Worm (Caenorhabditis elegans) whole organism, L4/young adult: Measurements from ENCODE around the gene srab-2.

Experiments
- W03F9.2 ChIP-seq: fragments of 150-350 bp; optimal IDR thresholded peaks from 2 replicates; lab custom pipeline; 2014; ENCODE audit warnings: missing biosample characterization, missing genetic modification characterization
- dao-5 ChIP-seq: sonication (generic microtip); optimal IDR thresholded peaks from 2 replicates; lab custom pipeline; 2016; ENCODE audit warnings: missing genotype, missing genetic modification characterization, moderate library complexity, missing compliant biosample characterization
- him-1 ChIP-seq: sonication (generic microtip); optimal IDR thresholded peaks from 2 replicates; lab custom pipeline; 2016; ENCODE audit warnings: missing genotype, missing genetic modification reagents, missing genetic modification characterization, missing compliant biosample characterization

The srab-2 gene

ce11 chrV:5104934-5105333 is at the start of gene srab-2:
Gene srab-2 (minus strand): TSS chrV:5105034.
- TF ChIP-seq him-1 (tag; lab: Kevin White, UChicago) (no peak), dao-5 (tag; lab: Kevin White, UChicago) (no peak), W03F9.2 (tag; lab: Kevin White, UChicago) (no peak)

DNA sequence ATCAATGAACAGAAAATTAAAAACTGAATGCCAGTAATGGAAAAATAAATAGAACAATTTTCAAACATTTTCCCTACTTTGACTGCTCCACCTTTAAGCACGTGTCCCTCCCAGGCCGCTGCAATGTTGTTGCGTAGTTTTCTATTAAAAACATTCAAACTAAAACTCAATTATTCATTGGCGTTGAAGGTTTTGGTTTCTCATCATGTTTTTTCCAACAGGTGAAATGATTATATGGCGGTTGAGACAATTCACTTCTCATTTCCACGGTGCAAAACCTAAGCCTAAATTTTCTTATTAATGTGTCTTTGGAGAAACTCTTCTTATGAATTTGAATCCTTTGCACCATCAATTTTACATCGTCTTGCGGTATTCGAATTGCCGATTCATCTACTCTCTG is 46.0 kb upstream of the srab-2 start, which contains the start of gene srh-130:
srh-130 (plus strand) TSS at position 301 of the 400 bp plus-strand sequence.
- TF ChIP-seq W03F9.2 (tag; lab: Kevin White, UChicago) (no peak), dao-5 (tag; lab: Kevin White, UChicago) (no peak), him-1 (tag; lab: Kevin White, UChicago) (no peak)

ce11 chrV:5146394-5146793 is 41.6 kb upstream of the srab-2 start, which contains the start of gene F14F9.6:
Gene F14F9.6 (minus strand): TSS chrV:5146494.
- TF ChIP-seq him-1 (tag; lab: Kevin White, UChicago) (no peak), W03F9.2 (tag; lab: Kevin White, UChicago) (no peak), dao-5 (tag; lab: Kevin White, UChicago) (no peak)

DNA sequence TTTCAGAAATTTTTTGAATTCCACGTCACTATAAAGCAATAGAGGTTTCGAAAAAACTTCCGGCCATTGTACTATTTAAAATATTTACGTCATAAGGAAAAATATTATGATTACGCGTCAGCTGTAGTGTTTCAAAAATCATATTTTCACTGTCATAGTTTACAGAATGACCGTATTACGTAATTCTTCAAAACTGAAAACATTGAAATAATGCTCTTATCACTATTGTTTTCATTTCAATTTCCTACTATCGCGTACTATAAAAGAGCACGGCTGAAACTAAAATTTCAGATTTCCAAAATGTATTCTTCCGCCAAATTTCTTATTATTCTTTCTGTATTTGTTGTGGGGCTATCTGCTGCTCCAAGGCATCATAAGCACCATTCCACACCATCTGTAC is 39.7 kb upstream of the srab-2 start, which contains the start of gene F14F9.2:
F14F9.2 (plus strand) TSS at position 301 of the 400 bp plus-strand sequence.
- TF ChIP-seq dao-5 (tag; lab: Kevin White, UChicago), result no peak
- no peak for TF ChIP-seq W03F9.2 (tag; lab: Kevin White, UChicago)
- no peak for TF ChIP-seq him-1 (tag; lab: Kevin White, UChicago)

DNA sequence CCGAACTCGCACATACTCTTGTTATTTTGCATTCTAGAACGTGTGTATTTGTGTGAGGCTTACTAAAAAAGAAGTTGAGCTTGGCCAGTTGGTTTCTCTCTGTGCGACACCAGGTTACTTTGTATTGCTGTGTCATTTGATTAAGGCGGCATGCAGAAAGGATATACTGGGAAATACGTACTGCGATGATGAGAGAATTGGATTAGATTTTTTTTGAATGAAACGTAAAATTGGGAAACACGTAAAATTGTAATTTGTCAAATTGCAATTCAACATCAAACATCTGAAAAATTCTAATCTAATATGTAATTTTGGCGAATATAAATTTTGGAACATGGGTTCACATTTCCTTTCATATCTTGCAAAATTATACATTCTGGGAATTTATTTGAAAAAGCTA is 39.0 kb upstream of the srab-2 start, which contains the start of gene srh-129:
srh-129 (minus strand) TSS at position 101 of the 400 bp plus-strand sequence.
- no peak for TF ChIP-seq him-1 (tag; lab: Kevin White, UChicago)
- no peak for TF ChIP-seq dao-5 (tag; lab: Kevin White, UChicago)
- no peak for TF ChIP-seq W03F9.2 (tag; lab: Kevin White, UChicago)

ce11 chrV:5137919-5138318 is 33.1 kb upstream of the srab-2 start, which contains the start of gene F14F9.3:
Gene F14F9.3 (plus strand): TSS chrV:5138219.
- TF ChIP-seq dao-5 (tag; lab: Kevin White, UChicago) (no peak), him-1 (tag; lab: Kevin White, UChicago) (no peak)

DNA sequence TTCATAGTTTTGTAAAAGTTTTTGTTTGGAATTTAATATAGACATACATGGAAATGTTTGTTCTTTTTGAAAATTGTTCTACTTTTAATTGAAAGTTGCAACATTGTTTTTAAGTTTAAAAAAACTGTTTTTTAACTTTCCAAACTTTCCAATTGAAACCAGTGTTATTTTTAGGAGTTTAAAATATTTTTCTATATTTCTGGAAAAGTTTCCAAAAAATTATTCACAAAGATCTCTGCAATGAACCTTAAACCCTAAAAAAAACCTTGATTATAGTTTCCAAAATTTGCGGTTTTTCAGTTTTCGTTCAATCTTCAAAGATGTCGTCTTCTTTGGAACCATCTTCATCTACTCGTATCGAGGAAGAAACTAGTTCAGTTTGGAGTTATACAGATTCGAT is 27.6 kb upstream of the srab-2 start, which contains the start of gene F14F9.4:
F14F9.4 (plus strand) TSS at position 301 of the 400 bp plus-strand sequence.
- no peak for TF ChIP-seq him-1 (tag; lab: Kevin White, UChicago)

- TF ChIP-seq W03F9.2 (tag; lab: Kevin White, UChicago), result peak; percentile 29
- no peak for TF ChIP-seq him-1 (tag; lab: Kevin White, UChicago)
- TF ChIP-seq dao-5 (tag; lab: Kevin White, UChicago), result no peak
These were observed 26.5 kb upstream of the srab-2 start for ce11 chrV:5131380-5131779.

DNA sequence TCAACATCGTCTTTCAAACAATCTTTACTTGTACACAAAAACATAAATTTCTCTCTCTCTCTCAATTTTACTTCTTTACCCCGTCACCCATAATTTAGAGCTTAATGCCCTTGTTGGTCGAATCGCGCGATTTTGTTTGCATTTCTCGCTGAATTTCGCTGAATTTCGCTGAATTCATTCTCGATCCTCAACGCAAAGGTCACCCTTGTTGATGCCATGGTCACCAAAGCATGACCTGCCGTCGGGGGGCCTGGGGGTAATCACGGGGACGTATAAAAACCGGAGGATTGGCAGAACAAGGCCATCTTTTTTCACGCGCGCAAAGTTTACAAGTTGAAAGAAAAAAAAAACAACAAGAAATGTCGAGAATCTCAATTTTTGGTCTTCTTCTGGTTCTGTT is 25.2 kb upstream of the srab-2 start, which contains the start of gene F14F9.8:
F14F9.8 (plus strand) TSS at position 301 of the 400 bp plus-strand sequence.
- TF ChIP-seq dao-5 (tag; lab: Kevin White, UChicago), result no peak

DNA sequence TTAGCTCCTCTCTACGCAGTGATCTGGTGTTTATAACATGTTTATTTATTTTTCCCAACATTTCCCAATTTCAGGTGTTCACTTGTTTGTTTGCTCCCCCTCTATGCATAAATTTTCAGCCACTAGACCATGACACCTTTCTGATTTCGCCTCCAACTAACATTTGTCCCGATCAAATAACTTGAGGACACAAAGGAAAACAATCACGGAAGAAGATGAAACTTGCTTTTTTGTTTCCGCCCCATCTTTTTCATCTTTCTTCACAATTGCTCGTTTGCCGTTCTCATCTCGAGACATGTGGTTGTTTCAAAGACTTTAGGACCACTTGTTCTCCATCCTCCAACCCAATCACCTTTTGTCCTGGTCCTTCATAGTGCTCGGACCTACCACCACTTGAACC is 22.0 kb upstream of the srab-2 start, which contains the start of gene F14F9.5:
F14F9.5 (plus strand) TSS at position 301 of the 400 bp plus-strand sequence.
- TF ChIP-seq dao-5 (tag; lab: Kevin White, UChicago) (no peak), W03F9.2 (tag; lab: Kevin White, UChicago) (no peak), him-1 (tag; lab: Kevin White, UChicago) (no peak)

DNA sequence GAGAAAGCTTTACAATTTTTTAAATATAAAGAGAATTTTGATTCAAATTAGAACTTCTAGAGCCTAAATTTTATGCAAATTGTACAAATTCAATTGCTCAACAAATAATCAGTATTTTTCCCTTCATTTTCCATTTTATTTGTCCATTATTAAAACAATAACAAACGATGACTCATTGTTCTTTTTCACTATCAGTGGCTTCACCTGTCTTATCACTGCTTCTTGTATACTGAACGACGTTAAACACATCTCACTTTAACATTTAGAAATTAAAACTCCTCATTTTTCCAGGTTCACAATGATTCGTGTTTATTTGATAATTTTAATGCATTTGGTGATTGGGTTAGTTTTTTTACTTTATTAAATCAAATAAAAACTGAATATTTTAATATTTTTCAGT is 14.8 kb upstream of the srab-2 start, which contains the start of gene sid-1:
sid-1 (plus strand) TSS at position 292 of the 400 bp plus-strand sequence.
- TF ChIP-seq dao-5 (tag; lab: Kevin White, UChicago) (no peak), W03F9.2 (tag; lab: Kevin White, UChicago) (no peak), him-1 (tag; lab: Kevin White, UChicago) (no peak)

DNA sequence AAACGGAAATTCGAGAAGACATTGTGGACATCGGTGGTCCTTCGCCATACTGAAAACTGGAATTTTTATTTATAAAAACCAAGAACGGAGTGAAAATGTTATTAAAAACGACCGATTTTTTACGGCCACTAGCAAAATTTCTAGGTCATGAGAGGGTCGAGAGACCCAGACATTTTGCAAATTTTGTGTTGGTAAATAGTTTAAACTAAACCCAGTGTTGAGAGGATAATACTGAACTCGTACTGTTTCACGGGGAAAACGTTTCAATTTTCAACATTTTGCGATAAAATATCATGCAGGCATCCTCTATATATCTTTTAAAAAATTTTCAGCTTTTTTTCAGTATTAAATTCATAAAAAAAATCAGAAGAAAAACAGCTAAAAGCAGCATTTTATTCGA is 14.3 kb upstream of the srab-2 start, which contains the start of gene C04F5.9:
C04F5.9 (minus strand) TSS at position 101 of the 400 bp plus-strand sequence.
- TF ChIP-seq dao-5 (tag; lab: Kevin White, UChicago), result no peak
- no peak for TF ChIP-seq W03F9.2 (tag; lab: Kevin White, UChicago)
- no peak for TF ChIP-seq him-1 (tag; lab: Kevin White, UChicago)

ce11 chrV:5113654-5114053 is 8.8 kb upstream of the srab-2 start, which contains the start of gene C04F5.8:
Gene C04F5.8 (minus strand): TSS chrV:5113754.
- TF ChIP-seq him-1 (tag; lab: Kevin White, UChicago) (no peak), W03F9.2 (tag; lab: Kevin White, UChicago) (no peak), dao-5 (tag; lab: Kevin White, UChicago) (no peak)

- TF ChIP-seq W03F9.2 (tag; lab: Kevin White, UChicago), result no peak
- TF ChIP-seq dao-5 (tag; lab: Kevin White, UChicago), result no peak
- TF ChIP-seq him-1 (tag; lab: Kevin White, UChicago), result no peak
These were observed 5.8 kb upstream of the srab-2 start, which contains the start of gene ugt-63 for ce11 chrV:5110684-5111083. Gene ugt-63 (minus strand): TSS chrV:5110772.
